Worm (Caenorhabditis elegans) whole organism, L4/young adult: ENCODE data around the gene srz-70.
"Not testable (repeated sequence)": the region's sequence is repeated elsewhere in the genome, so short reads cannot be mapped to it uniquely, and the experiment has no call there.

ENCODE experiments used
- W03F9.2 ChIP-seq: fragments of 150-350 bp; optimal IDR thresholded peaks from 2 replicates; lab custom pipeline; 2014; ENCODE audit warnings: missing biosample characterization, missing genetic modification characterization
- dao-5 ChIP-seq: sonication (generic microtip); optimal IDR thresholded peaks from 2 replicates; lab custom pipeline; 2016; ENCODE audit warnings: missing genotype, missing genetic modification characterization, moderate library complexity, missing compliant biosample characterization
- him-1 ChIP-seq: sonication (generic microtip); optimal IDR thresholded peaks from 2 replicates; lab custom pipeline; 2016; ENCODE audit warnings: missing genotype, missing genetic modification reagents, missing genetic modification characterization, missing compliant biosample characterization

Gene srz-70

DNA sequence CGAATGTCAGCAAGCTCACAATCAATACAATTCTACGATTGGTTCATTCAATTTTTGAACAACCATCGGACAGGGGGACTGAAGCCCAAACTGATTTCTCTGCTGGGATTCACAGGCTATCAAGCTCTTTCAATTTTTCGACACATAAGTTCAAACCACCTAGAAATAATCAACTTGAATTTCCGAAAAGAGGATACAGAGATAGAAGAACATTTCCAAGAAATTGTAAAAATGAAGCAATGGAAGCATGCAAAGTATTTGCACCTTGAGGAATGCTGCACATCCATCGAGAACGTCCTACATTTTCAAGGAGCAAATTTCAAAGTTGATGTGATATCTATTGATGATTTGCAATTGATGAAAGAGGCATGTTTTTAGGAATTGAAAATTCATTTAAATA, 11.1 kb downstream of the srz-70 start:
- no peak for TF ChIP-seq dao-5 (tag; lab: Kevin White, UChicago)
- TF ChIP-seq W03F9.2 (tag; lab: Kevin White, UChicago) = no peak
- no peak for TF ChIP-seq him-1 (tag; lab: Kevin White, UChicago)

DNA sequence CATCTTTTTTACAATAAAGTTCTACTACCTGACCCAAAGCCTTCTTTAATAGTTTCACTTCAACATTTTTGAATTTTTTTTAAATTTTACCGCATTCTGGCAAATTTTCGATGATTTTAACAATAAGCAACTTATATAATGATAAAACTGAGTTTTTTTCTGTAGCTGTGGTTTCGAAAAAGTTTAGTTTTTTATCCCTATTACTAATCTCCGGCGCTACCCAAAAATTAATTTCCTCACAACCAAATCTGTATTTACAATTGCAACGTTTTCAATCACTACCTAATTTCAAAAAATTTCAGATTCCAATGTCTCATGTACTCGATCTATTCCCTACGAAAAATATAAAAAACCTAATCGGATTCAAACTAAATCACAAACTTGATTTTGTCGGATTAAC, 11.7 kb downstream of the srz-70 start, which contains the start of gene F58E2.3:
Gene F58E2.3, plus strand, starts transcription at position 301 of the 400 bp plus-strand sequence.
- TF ChIP-seq dao-5 (tag; lab: Kevin White, UChicago) = no peak
- no peak for TF ChIP-seq W03F9.2 (tag; lab: Kevin White, UChicago)
- no peak for TF ChIP-seq him-1 (tag; lab: Kevin White, UChicago)

DNA sequence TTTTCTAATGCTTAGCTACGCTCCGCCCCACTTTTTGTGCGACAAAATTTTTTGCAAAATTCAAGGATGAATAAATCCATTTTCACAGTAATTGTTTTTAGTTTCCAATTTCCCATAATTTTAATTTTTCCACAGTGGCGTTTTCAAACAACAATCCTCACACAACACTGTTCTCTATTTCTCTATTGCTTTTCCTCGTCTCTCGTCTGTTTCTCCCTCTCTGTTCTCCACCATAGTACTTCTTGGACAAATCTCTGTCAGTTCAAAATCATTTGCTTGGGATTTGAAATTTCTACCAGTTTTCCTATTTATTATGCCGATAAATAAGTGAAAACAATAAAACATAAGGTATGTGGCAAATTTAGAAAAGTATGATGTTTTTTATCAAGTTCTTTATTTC, 15.6 kb downstream of the srz-70 start, which contains the start of gene F58E2.4:
Gene F58E2.4, plus strand, starts transcription at position 134 of the 400 bp plus-strand sequence.
- TF ChIP-seq dao-5 (tag; lab: Kevin White, UChicago) (no peak), W03F9.2 (tag; lab: Kevin White, UChicago) (no peak), him-1 (tag; lab: Kevin White, UChicago) (no peak)

DNA sequence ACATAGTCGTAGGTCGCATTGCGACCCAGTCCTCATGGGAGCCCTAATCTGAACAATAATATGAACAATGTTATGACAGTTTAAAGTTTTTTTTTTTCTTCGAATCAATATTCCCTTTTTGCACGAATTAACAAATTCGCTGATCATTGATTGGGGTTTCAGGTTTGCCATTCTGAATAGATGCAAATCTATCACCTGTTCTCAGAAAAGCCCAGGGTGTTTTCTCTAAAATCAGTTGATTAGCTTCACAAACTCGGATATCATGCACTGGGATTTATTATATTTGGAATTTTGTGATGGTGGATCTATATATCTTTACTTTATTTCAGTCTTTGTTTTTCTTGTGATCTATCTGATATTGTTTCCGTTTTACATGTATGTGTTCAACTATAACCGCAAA, 25.5 kb downstream of the srz-70 start, which contains the start of gene srz-23:
Gene srz-23, plus strand, starts transcription at position 263 of the 400 bp plus-strand sequence.
- TF ChIP-seq him-1 (tag; lab: Kevin White, UChicago) = no peak
- TF ChIP-seq dao-5 (tag; lab: Kevin White, UChicago) = no peak
- TF ChIP-seq W03F9.2 (tag; lab: Kevin White, UChicago) = no peak

DNA sequence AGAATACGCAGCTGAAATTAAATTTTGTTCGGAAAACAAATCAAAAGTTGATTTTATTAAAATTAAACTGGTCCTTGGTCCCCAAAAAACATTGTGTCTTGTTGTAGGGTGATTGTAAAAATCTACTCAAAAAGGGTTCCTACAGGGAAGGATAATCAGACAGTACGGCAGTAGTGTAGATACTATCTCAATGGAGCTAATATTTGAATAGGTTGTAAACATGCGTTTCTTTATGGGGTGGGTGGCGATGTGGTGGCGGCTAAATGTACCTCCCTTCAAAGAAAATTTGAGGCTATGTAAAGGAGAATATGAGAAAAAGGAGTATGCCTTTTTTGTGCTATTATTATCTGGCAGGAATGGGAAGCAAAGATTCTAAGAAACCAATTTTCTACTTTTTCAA, 26.3 kb downstream of the srz-70 start:
- TF ChIP-seq W03F9.2 (tag; lab: Kevin White, UChicago) = no peak
- no peak for TF ChIP-seq dao-5 (tag; lab: Kevin White, UChicago)
- TF ChIP-seq him-1 (tag; lab: Kevin White, UChicago) = no peak

DNA sequence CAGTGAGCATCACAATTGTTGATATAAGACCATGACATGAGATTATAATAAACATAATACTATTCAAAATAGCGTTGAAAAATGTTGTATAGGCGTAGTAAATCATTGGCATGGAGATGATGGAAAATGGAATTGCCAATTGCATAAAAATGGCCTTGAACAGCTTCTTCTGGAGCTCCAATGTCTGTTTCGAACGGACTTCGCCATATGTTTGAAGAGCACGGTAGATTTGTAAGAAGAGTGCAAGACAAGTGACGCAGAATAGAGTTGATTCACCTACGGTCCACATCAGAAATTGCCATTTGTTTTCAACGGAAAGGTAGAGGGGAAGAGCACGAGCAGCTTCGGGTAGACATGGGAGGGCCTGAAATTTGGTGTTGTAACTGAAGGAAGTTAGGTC, 31.5 kb downstream of the srz-70 start:
- TF ChIP-seq W03F9.2 (tag; lab: Kevin White, UChicago) (no peak), him-1 (tag; lab: Kevin White, UChicago) (no peak), dao-5 (tag; lab: Kevin White, UChicago) (no peak)

DNA sequence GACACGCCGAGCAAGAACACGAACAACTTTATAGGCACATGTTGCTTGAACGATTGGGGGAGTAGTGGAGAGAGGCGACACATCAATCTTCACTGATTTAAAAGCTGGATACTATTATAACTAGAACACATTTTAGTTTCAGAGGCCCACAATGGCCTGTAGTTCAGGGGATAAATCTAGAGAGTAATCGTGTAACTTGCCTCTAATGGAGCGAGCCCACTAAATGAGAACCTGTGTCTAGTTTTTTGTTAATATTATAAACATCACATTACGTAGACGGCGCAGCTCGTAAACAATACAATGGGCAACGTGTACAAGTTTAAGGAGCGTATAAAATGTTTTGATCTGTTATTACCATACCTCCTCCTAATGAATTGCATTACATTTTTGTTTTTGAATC, 34.2 kb downstream of the srz-70 start, which contains the start of gene F58E2.5:
Gene F58E2.5, plus strand, starts transcription at position 301 of the 400 bp plus-strand sequence.
- TF ChIP-seq him-1 (tag; lab: Kevin White, UChicago) = no peak
- TF ChIP-seq W03F9.2 (tag; lab: Kevin White, UChicago) = no peak
- no peak for TF ChIP-seq dao-5 (tag; lab: Kevin White, UChicago)

DNA sequence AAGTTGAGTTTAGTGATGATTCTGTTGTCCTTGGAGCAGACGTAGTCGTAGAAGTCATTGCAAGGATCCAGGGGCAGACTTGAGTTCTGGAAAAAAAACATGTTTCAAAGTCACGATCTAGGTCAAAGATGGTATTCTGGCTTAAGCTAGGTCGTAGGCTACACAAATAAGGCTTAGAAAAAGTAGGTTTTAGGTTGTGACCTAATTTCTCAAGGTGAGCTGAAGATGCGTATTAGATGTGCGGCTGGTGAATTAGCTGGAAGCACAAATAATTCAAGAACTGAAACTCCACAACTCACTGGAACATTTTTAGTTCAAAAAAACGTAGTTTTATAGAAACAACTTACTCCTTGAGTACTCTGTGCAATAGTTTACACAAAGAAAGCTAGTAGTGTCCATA, 34.7 kb downstream of the srz-70 start, which contains the start of gene F09D12.2:
Gene F09D12.2, minus strand, starts transcription at position 101 of the 400 bp plus-strand sequence.
- TF ChIP-seq W03F9.2 (tag; lab: Kevin White, UChicago) (no peak), dao-5 (tag; lab: Kevin White, UChicago) (no peak), him-1 (tag; lab: Kevin White, UChicago) (no peak)

DNA sequence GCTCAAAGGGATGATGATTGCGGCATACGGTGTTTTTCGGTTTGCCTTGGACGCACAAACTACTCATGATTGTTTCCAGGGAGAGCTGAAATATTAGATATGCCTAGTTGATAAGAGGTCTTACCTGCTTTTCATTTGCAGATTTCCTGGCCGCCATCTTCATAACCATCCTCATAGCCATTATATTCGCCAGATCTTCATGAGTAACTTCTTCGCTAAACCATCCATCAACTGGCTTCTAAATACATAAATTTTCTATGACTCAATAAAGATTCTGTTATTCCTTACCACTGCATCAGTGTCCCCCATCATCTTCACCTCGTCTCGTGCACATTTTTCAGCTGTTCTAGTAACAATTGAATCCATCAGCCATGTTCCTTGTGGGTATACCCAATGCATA, 36.3 kb downstream of the srz-70 start:
- TF ChIP-seq dao-5 (tag; lab: Kevin White, UChicago) (no peak), him-1 (tag; lab: Kevin White, UChicago) (no peak), W03F9.2 (tag; lab: Kevin White, UChicago) (no peak)

DNA sequence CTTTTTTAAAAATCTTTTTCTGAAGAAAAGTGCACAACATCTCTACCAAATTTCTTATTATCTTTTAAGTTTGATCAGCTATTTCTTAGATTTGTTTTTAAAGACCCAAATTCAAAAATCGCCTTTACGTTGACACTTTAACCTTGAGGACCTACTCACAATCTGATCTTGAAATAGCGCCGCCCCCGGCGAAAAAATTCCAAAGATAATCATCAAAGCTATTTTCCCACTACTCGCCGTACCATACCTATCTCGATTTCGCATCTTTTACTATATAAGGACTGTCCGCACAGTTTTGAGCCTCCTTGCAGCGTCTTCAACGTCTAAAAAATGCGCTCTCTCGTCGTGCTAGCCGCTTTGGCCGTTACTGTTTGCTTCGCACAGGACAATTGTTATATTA, 38.0 kb downstream of the srz-70 start, which contains the start of gene grd-10:
Gene grd-10, plus strand, starts transcription at position 208 of the 400 bp plus-strand sequence.
- TF ChIP-seq him-1 (tag; lab: Kevin White, UChicago) (no peak), W03F9.2 (tag; lab: Kevin White, UChicago) (no peak), dao-5 (tag; lab: Kevin White, UChicago) (no peak)

DNA sequence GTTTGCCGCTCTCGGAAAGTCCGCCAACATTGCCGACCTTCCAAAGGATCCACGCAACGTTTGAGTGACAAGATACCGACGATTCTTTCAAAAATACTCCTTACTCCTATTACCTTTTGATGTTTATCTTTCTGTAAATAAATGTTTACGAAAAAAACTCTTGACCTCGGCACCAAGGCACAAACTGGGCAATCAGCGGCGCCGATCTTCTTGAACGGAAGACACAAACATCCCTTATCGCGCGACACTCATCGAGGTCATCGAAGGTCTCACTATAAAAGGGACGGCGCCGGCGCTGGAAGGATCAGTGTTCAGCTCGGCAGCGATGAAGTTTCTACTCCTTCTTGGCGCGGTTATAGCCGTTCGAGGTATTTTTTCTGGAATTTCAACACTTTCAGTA, 39.5 kb downstream of the srz-70 start, which contains the start of gene grd-3:
Gene grd-3, plus strand, starts transcription at position 302 of the 400 bp plus-strand sequence.
- no peak for TF ChIP-seq him-1 (tag; lab: Kevin White, UChicago)
- no peak for TF ChIP-seq dao-5 (tag; lab: Kevin White, UChicago)
- no peak for TF ChIP-seq W03F9.2 (tag; lab: Kevin White, UChicago)

DNA sequence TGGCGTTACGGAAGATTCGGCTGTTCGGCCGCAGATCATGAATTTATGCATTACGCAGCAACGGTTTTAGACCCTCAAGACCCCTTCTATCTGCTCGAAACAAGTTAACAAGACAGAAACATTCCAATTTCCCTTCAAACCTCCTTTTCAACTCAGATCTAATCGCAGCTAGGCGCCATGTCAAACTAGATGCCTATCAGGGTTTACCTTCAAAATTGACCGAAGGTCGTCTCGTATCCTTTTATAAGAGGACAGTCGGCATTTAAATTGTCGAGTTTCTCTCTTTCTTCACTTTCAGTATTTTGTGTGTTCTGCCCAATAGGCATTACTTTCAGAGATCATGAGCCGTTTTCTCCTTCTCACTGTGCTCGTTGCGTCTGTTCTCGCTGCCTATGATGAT, 40.8 kb downstream of the srz-70 start, which contains the start of gene grd-13:
Gene grd-13, plus strand, starts transcription at position 291 of the 400 bp plus-strand sequence.
- TF ChIP-seq W03F9.2 (tag; lab: Kevin White, UChicago) (no peak), dao-5 (tag; lab: Kevin White, UChicago) (no peak), him-1 (tag; lab: Kevin White, UChicago) (no peak)

DNA sequence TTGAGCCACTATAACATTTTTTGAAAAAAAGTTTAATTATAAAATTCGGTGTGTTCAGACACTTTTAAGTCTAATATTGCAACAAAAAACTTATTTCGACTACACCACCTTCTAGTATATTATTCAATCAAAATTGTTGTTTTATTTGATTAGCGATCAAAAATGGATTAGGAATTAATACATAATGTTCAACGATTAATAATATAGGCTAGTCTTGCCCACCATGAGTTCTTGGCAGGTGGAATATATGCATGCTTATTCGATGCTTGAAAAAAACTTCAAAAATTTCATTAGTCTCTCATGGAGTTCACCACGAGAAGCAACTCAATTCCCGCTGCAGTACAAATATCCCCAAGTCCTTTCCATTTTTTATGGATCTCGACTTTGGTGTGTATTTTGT, 42.8 kb downstream of the srz-70 start, which contains the start of gene srz-32:
Gene srz-32, plus strand, starts transcription at position 301 of the 400 bp plus-strand sequence.
- TF ChIP-seq W03F9.2 (tag; lab: Kevin White, UChicago) = no peak
- no peak for TF ChIP-seq dao-5 (tag; lab: Kevin White, UChicago)
- no peak for TF ChIP-seq him-1 (tag; lab: Kevin White, UChicago)

DNA sequence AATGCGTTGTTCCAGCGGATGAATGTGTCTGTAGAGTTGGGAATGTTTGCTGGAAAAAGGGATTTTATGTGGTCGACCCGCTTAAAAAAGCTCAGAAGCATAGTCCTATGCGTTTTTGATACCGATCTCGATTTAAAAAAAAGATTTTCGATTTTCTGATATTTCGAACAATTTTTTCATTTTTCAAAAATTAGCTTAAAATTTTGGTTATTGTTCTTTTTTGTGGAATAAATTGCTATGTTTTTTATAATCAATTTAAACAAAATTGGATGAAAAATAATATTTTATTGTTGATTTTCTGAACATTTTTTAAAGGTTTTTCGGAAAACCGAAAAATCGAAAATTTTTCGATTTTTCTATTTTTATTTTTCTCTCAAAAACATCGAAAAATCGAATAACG, 45.4 kb downstream of the srz-70 start, which contains the start of gene C04C3.7:
Gene C04C3.7, minus strand, starts transcription at position 101 of the 400 bp plus-strand sequence.
- TF ChIP-seq W03F9.2, dao-5, him-1 (tag; lab: Kevin White, UChicago): not testable (repeated sequence)
